Worm (Caenorhabditis elegans) whole organism, L1 larva: Measurements from ENCODE around the gene F10C1.1.

Experiments used
- Y116A8C.19 ChIP-seq: sonication (generic microtip); optimal IDR thresholded peaks from 2 replicates; lab custom pipeline; 2016; ENCODE audit warnings: missing compliant biosample characterization, missing genetic modification characterization, borderline replicate concordance
- ces-1 ChIP-seq: fragments of 150-350 bp; optimal IDR thresholded peaks from 2 replicates; lab custom pipeline; 2014; ENCODE audit warnings: missing biosample characterization, missing genetic modification reagents, missing genetic modification characterization
- lin-15B ChIP-seq: fragments of 150-350 bp; sonication (generic microtip); optimal IDR thresholded peaks from 3 replicates; lab custom pipeline; 2014; ENCODE audit warnings: missing biosample characterization, missing genetic modification characterization

DNA sequence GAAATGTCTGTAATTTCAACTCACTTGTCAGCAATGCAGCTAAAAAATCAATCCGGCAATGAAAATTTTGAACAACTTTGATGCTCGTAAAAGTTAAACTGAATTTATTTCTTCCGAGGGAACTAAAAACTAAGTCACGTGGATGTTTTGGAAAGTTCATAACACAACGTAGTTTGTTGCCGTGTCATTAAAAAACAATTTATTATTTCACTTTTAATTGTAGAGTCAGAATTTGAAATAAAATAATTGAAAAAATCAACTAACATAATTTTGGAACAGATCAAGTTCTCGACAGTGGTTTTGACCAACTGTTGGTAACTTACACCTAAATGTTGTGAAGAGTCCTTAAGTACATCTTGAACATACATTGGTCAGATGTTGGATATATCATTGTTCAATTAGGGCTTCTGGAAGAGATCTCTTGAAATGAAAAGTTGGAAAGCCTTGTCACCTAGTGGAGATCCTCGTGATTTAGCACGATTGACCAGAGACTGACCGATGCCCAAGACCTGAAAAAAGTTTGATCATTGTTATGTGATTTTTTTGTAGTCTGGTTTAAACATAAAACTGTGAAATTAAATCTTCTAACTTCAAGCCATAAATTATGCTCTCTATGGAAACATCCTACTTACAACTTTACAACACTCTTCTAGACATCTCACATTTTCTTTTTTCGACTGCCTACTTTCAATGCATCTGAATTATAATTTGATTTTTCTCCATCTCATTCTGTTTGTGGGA lies 43.5 kb upstream of the F10C1.1 start, which contains the start of the genes C18A3.7 and C18A3.11:
- TF ChIP-seq lin-15B (no peak), ces-1 (GFP tag; lab: Kevin White, UChicago) (no peak), Y116A8C.19 (tag; lab: Kevin White, UChicago) (no peak)
